Worm (Caenorhabditis elegans) whole organism, young adult: ENCODE results near the gene cyp-37A1.

ENCODE experiments used
- B0019.2 ChIP-seq: fragments of 200-800 bp; sonication (Bioruptor generic); conservative IDR thresholded peaks from 2 replicates; pipeline ENCODE4 v1.3.6; 2022; ENCODE audit warnings: missing genetic modification reagents, missing genetic modification characterization, missing compliant biosample characterization
- B0261.1 ChIP-seq: sonication (generic microtip); optimal IDR thresholded peaks from 2 replicates; lab custom pipeline; 2016; ENCODE audit warnings: mild to moderate bottlenecking, missing genetic modification characterization, moderate library complexity, missing compliant biosample characterization
- C17E4.6 ChIP-seq: fragments of 200-800 bp; sonication (Bioruptor generic); IDR thresholded peaks from 2 replicates; pipeline ENCODE4 v1.3.6; 2022; ENCODE audit warnings: missing genetic modification reagents, missing genetic modification characterization, missing compliant biosample characterization
- D2030.7 ChIP-seq: fragments of 200-800 bp; sonication (Bioruptor generic); IDR thresholded peaks from 2 replicates; pipeline ENCODE4 v1.3.6; 2022; ENCODE audit warnings: missing genetic modification reagents, missing genetic modification characterization, missing compliant biosample characterization
- F10E7.11 ChIP-seq: sonication (generic microtip); optimal IDR thresholded peaks from 2 replicates; lab custom pipeline; 2017; ENCODE audit warnings: mild to moderate bottlenecking, missing genetic modification characterization, moderate library complexity, missing compliant biosample characterization
- F57A8.1 ChIP-seq: fragments of 200-800 bp; sonication (Bioruptor generic); optimal IDR thresholded peaks from 2 replicates; lab custom pipeline; 2018; ENCODE audit warnings: mild to moderate bottlenecking, missing genetic modification characterization, moderate library complexity, missing compliant biosample characterization
- F57C9.4 ChIP-seq: sonication (generic microtip); optimal IDR thresholded peaks from 2 replicates; lab custom pipeline; 2017; ENCODE audit warnings: mild to moderate bottlenecking, missing genetic modification characterization, missing compliant biosample characterization
- T07F8.4 ChIP-seq: sonication (generic microtip); optimal IDR thresholded peaks from 2 replicates; lab custom pipeline; 2016; ENCODE audit warnings: mild to moderate bottlenecking, missing genetic modification characterization, moderate library complexity, missing compliant biosample characterization
- Y53F4B.3 ChIP-seq: fragments of 200-800 bp; sonication (Bioruptor generic); IDR thresholded peaks from 2 replicates; pipeline ENCODE4 v1.3.6; 2022; ENCODE audit warnings: missing genetic modification reagents, missing genetic modification characterization, missing compliant biosample characterization
- Y53G8AR.9 ChIP-seq: fragments of 200-800 bp; sonication (Bioruptor generic); conservative IDR thresholded peaks from 2 replicates; pipeline ENCODE4 v1.3.6; 2022; ENCODE audit warnings: missing genetic modification reagents, missing genetic modification characterization, missing compliant biosample characterization
- Y56A3A.18 ChIP-seq: fragments of 200-800 bp; sonication (Bioruptor generic); IDR thresholded peaks from 2 replicates; pipeline ENCODE4 v1.3.6; 2022; ENCODE audit warnings: missing genetic modification reagents, missing genetic modification characterization, missing compliant biosample characterization
- Y79H2A.3 ChIP-seq: fragments of 200-800 bp; sonication (Bioruptor generic); conservative IDR thresholded peaks from 2 replicates; pipeline ENCODE4 v1.3.6; 2022; ENCODE audit warnings: missing genetic modification reagents, missing genetic modification characterization, missing compliant biosample characterization
- ZK185.1 ChIP-seq: sonication (generic microtip); optimal IDR thresholded peaks from 2 replicates; lab custom pipeline; 2016; ENCODE audit warnings: mild to moderate bottlenecking, missing genetic modification characterization, missing compliant biosample characterization; ENCODE audit not compliant: poor library complexity, severe bottlenecking
- aptf-3 ChIP-seq: fragments of 200-800 bp; sonication (Bioruptor generic); IDR thresholded peaks from 2 replicates; pipeline ENCODE4 v1.3.6; 2022; ENCODE audit warnings: missing genetic modification characterization, missing compliant biosample characterization
- attf-5 ChIP-seq: fragments of 200-800 bp; sonication (Bioruptor generic); optimal IDR thresholded peaks from 2 replicates; lab custom pipeline; 2018; ENCODE audit warnings: mild to moderate bottlenecking, missing genetic modification characterization, missing compliant biosample characterization
- bed-2 ChIP-seq: fragments of 200-800 bp; sonication (Bioruptor generic); IDR thresholded peaks from 2 replicates; pipeline ENCODE4 v1.3.6; 2022; ENCODE audit warnings: missing genetic modification reagents, missing genetic modification characterization, missing compliant biosample characterization
- die-1 ChIP-seq: sonication (generic microtip); optimal IDR thresholded peaks from 2 replicates; lab custom pipeline; 2016; ENCODE audit warnings: missing genotype, mild to moderate bottlenecking, missing genetic modification characterization, missing compliant biosample characterization
- dpff-1 ChIP-seq: sonication (generic microtip); optimal IDR thresholded peaks from 2 replicates; lab custom pipeline; 2017; ENCODE audit warnings: mild to moderate bottlenecking, missing genetic modification characterization, missing compliant biosample characterization
- dpl-1 ChIP-seq: fragments of 150-350 bp; optimal IDR thresholded peaks from 2 replicates; lab custom pipeline; 2014; ENCODE audit warnings: missing biosample characterization, missing genetic modification reagents, missing genetic modification characterization
- efl-1 ChIP-seq: fragments of 150-350 bp; optimal IDR thresholded peaks from 2 replicates; lab custom pipeline; 2014; ENCODE audit warnings: missing biosample characterization, missing genetic modification reagents, missing genetic modification characterization
- egrh-3 ChIP-seq: fragments of 200-800 bp; sonication (Bioruptor generic); IDR thresholded peaks from 2 replicates; pipeline ENCODE4 v1.3.6; 2022; ENCODE audit warnings: missing genetic modification reagents, missing genetic modification characterization, missing compliant biosample characterization
- ekl-4 ChIP-seq: fragments of 200-800 bp; sonication (Bioruptor generic); IDR thresholded peaks from 2 replicates; pipeline ENCODE4 v1.3.6; 2022; ENCODE audit warnings: missing genetic modification reagents, missing genetic modification characterization, missing compliant biosample characterization
- hlh-12 ChIP-seq: sonication (generic microtip); optimal IDR thresholded peaks from 2 replicates; lab custom pipeline; 2016; ENCODE audit warnings: missing genetic modification characterization, missing compliant biosample characterization
- hrde-1 ChIP-seq: sonication (generic microtip); optimal IDR thresholded peaks from 2 replicates; lab custom pipeline; 2016; ENCODE audit warnings: missing genetic modification characterization, mild to moderate bottlenecking, missing compliant biosample characterization, moderate library complexity, missing genotype, missing genetic modification reagents, borderline replicate concordance
- let-526 ChIP-seq: fragments of 200-800 bp; sonication (Bioruptor generic); IDR thresholded peaks from 2 replicates; pipeline ENCODE4 v1.3.6; 2022; ENCODE audit warnings: missing genetic modification reagents, missing genetic modification characterization, missing compliant biosample characterization
- let-607 ChIP-seq, 2 experiments: fragments of 200-800 bp in 1 of 2; sonication (Bioruptor generic) in 1 of 2; sonication (generic microtip) in 1 of 2; optimal IDR thresholded peaks; 2 replicates each; lab custom pipeline; 2016 to 2018; ENCODE audit warnings: mild to moderate bottlenecking in 2 of 2, missing compliant biosample characterization in 2 of 2, missing genetic modification characterization in 2 of 2, moderate library complexity in 2 of 2, missing genotype in 1 of 2
- lin-26 ChIP-seq: fragments of 200-800 bp; sonication (Bioruptor generic); IDR thresholded peaks from 2 replicates; pipeline ENCODE4 v1.3.6; 2022; ENCODE audit warnings: missing genetic modification reagents, missing genetic modification characterization, missing compliant biosample characterization
- lin-54 ChIP-seq: fragments of 200-800 bp; sonication (Bioruptor generic); optimal IDR thresholded peaks from 2 replicates; lab custom pipeline; 2018; ENCODE audit warnings: mild to moderate bottlenecking, missing genetic modification characterization, missing compliant biosample characterization
- lsl-1 ChIP-seq: fragments of 200-800 bp; sonication (Bioruptor generic); optimal IDR thresholded peaks from 2 replicates; lab custom pipeline; 2018; ENCODE audit warnings: mild to moderate bottlenecking, missing genetic modification characterization, moderate library complexity, missing compliant biosample characterization
- mcd-1 ChIP-seq: fragments of 200-800 bp; sonication (Bioruptor generic); IDR thresholded peaks from 2 replicates; pipeline ENCODE4 v1.3.6; 2022; ENCODE audit warnings: missing genetic modification reagents, missing genetic modification characterization, missing compliant biosample characterization
- nfya-1 ChIP-seq: sonication (generic microtip); optimal IDR thresholded peaks from 2 replicates; lab custom pipeline; 2017; ENCODE audit warnings: antibody characterized with exemption, missing compliant biosample characterization, missing genetic modification characterization, borderline replicate concordance; ENCODE audit not compliant: insufficient read depth
- nhr-120 ChIP-seq: fragments of 200-800 bp; sonication (Bioruptor generic); IDR thresholded peaks from 2 replicates; pipeline ENCODE4 v1.3.6; 2022; ENCODE audit warnings: missing genetic modification characterization, missing compliant biosample characterization
- nhr-179 ChIP-seq: sonication (generic microtip); optimal IDR thresholded peaks from 2 replicates; lab custom pipeline; 2016; ENCODE audit warnings: mild to moderate bottlenecking, missing genetic modification characterization, missing compliant biosample characterization
- nhr-90 ChIP-seq: sonication (generic microtip); optimal IDR thresholded peaks from 2 replicates; lab custom pipeline; 2016; ENCODE audit warnings: missing genotype, mild to moderate bottlenecking, missing genetic modification characterization, missing compliant biosample characterization
- rec-8 ChIP-seq, 2 experiments: sonication (generic microtip); optimal IDR thresholded peaks; 2 replicates each; lab custom pipeline; 2016; ENCODE audit warnings: mild to moderate bottlenecking in 2 of 2, missing genetic modification characterization in 2 of 2, missing genetic modification reagents in 2 of 2, missing genotype in 2 of 2, missing biosample characterization in 1 of 2, missing compliant biosample characterization in 1 of 2, moderate library complexity in 1 of 2
- sdz-38 ChIP-seq: sonication (generic microtip); optimal IDR thresholded peaks from 2 replicates; lab custom pipeline; 2016; ENCODE audit warnings: missing genotype, missing genetic modification characterization, missing compliant biosample characterization
- sea-2 ChIP-seq: fragments of 200-800 bp; sonication (Bioruptor generic); IDR thresholded peaks from 2 replicates; pipeline ENCODE4 v1.3.6; 2022; ENCODE audit warnings: missing genetic modification characterization, missing compliant biosample characterization
- snpc-3.4 ChIP-seq: sonication (generic microtip); optimal IDR thresholded peaks from 2 replicates; lab custom pipeline; 2017; ENCODE audit warnings: missing genetic modification characterization, mild to moderate bottlenecking, missing compliant biosample characterization, antibody characterized with exemption, moderate library complexity, missing genotype, missing genetic modification reagents
- somi-1 ChIP-seq: fragments of 200-800 bp; sonication (Bioruptor generic); optimal IDR thresholded peaks from 2 replicates; lab custom pipeline; 2018; ENCODE audit warnings: mild to moderate bottlenecking, missing genetic modification characterization, missing compliant biosample characterization
- xnd-1 ChIP-seq: sonication (generic microtip); optimal IDR thresholded peaks from 2 replicates; lab custom pipeline; 2016; ENCODE audit warnings: missing genotype, missing genetic modification reagents, missing genetic modification characterization, missing compliant biosample characterization
- zfh-2 ChIP-seq: fragments of 200-800 bp; sonication (Bioruptor generic); conservative IDR thresholded peaks from 2 replicates; pipeline ENCODE4 v1.3.6; 2022; ENCODE audit warnings: missing genetic modification reagents, missing genetic modification characterization, missing compliant biosample characterization
- ztf-26 ChIP-seq: sonication (generic microtip); optimal IDR thresholded peaks from 2 replicates; lab custom pipeline; 2017; ENCODE audit warnings: missing genetic modification characterization, missing compliant biosample characterization
- ztf-6 ChIP-seq: fragments of 200-800 bp; sonication (Bioruptor generic); IDR thresholded peaks from 2 replicates; pipeline ENCODE4 v1.3.6; 2022; ENCODE audit warnings: missing genetic modification reagents, missing genetic modification characterization, missing compliant biosample characterization

Gene cyp-37A1

DNA sequence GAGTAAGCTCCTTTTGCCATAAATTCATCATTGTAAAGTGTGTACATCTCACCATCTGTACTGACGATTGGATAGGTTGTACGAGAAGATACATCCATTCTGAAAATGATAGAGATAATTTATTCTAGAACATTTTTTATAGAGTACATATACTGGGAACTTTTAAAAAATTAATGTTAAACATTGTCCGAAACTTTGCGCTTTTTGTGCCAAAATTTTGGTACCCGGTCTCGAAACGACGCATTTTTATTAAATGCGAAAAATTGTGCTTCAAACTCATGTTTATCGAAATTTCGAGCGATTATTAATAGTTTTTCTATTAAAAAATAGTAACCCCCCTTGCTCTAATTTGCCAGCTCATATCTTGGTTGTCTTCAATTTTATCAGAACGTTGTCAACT, 25.0 kb downstream of the cyp-37A1 start, which contains the start of gene Y39G8B.5:
Gene Y39G8B.5, minus strand, starts transcription at position 101 of the 400 bp plus-strand sequence.
- TF ChIP-seq D2030.7 (GFP tag; lab: Robert Waterston, UW) (no peak), lsl-1 (GFP tag; lab: Kevin White, UChicago) (no peak), efl-1 (no peak), ekl-4 (GFP tag; lab: Robert Waterston, UW) (no peak), mcd-1 (no peak), nhr-90 (tag; lab: Kevin White, UChicago) (no peak), aptf-3 (GFP tag; lab: Robert Waterston, UW) (no peak), Y56A3A.18 (GFP tag; lab: Robert Waterston, UW) (no peak), B0261.1 (tag; lab: Kevin White, UChicago) (no peak)
- TF ChIP-seq, all 124 proteins: peak for 0

DNA sequence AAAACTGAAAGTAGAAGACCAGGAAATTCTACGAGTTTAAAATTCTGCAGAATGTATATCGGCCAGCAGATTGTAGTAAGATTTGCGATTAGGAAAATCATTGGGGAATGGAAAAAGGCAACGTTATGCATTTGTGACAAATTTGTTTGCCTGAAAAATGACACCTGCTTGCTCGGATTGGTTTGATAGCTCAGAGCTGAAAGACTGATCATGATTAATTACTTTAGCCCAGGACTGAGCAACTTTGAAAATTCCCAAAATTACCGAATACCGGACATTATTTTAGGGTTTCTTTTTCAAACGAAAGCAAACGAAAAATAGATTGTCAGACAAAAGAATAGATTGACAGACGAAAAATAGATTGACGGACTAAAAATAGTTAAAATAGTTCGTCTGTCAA, 32.2 kb downstream of the cyp-37A1 start, which contains the start of gene sre-47:
Gene sre-47, minus strand, starts transcription at position 101 of the 400 bp plus-strand sequence.
- TF ChIP-seq let-607 (tag; optimal IDR thresholded peaks at IDR 0.05; lab: Kevin White, UChicago), result no peak
- TF ChIP-seq Y79H2A.3 (GFP tag; lab: Robert Waterston, UW), result no peak
- TF ChIP-seq attf-5 (GFP tag; lab: Kevin White, UChicago), result no peak
- TF ChIP-seq ztf-6 (GFP tag; lab: Robert Waterston, UW), result no peak
- no peak for TF ChIP-seq sdz-38 (tag; lab: Kevin White, UChicago)
- TF ChIP-seq F57A8.1 (GFP tag; lab: Kevin White, UChicago), result no peak
- no peak for TF ChIP-seq hlh-12 (tag; lab: Kevin White, UChicago)
- TF ChIP-seq bed-2 (GFP tag; lab: Robert Waterston, UW), result no peak
- no peak for TF ChIP-seq B0019.2 (GFP tag; lab: Robert Waterston, UW)
- TF ChIP-seq F10E7.11 (tag; lab: Kevin White, UChicago), result no peak

DNA sequence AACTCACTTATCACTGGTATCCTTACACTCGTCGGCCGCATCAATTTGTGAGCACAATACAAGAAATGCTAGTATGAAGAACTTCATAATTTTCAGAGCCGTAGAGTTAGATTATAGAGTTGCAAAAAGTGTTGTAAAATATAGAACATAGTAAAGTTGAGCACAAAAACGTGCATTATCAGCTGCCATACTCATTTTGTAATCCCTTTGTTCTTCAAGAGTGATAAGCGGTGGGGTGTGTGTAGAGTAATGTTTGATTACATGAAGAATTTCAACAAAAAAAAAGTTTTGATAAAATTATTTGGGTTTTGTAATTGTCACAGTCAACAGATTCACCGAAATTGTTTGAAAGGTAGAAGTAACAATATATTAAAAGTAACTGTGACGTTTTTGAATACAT, 33.8 kb downstream of the cyp-37A1 start, which contains the start of the genes Y39G8B.13 and Y39G8B.10:
Gene Y39G8B.13, minus strand, starts transcription at position 125 of the 400 bp plus-strand sequence.
Gene Y39G8B.10, minus strand, starts transcription at position 193 of the 400 bp plus-strand sequence.
- TF ChIP-seq mcd-1 (no peak), Y53F4B.3 (GFP tag; lab: Robert Waterston, UW) (no peak), somi-1 (no peak), T07F8.4 (no peak), let-526 (GFP tag; lab: Robert Waterston, UW) (no peak), xnd-1 (no peak), snpc-3.4 (no peak), nfya-1 (no peak), dpl-1 (GFP tag; lab: Kevin White, UChicago) (no peak)

ce11 chrII:13982247-13982646, 34.5 kb downstream of the cyp-37A1 start:
- TF ChIP-seq lin-54 (GFP tag; lab: Kevin White, UChicago) (no peak), egrh-3 (GFP tag; lab: Robert Waterston, UW) (peak; percentile 79), zfh-2 (GFP tag; lab: Robert Waterston, UW) (peak; percentile 72; the same call in 1 of the 2 replicates)
- TF ChIP-seq, all 124 proteins: peak for 2

DNA sequence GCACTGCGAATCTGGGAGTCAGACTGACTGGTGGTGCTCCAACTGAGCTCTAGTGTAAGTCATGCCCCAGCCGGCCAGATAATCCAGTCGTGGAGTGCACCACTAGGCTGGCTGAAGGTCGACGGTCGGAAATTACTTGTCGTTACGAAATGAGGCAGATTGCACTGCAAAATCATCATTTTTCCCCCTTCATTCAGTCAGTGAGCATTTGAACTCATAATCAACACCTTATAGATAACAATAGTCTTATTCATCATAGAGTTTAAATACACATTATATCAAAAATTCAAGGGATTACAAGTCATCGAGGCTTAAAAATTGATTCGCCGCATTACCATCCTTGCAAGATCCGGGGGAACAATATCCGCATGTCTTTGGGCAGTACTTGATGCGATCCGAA, 34.9 kb downstream of the cyp-37A1 start:
- no peak for TF ChIP-seq Y53G8AR.9
- no peak for TF ChIP-seq ztf-26 (tag; lab: Kevin White, UChicago)
- no peak for TF ChIP-seq die-1
- no peak for TF ChIP-seq dpff-1 (tag; lab: Kevin White, UChicago)
- TF ChIP-seq nhr-179 (tag; lab: Kevin White, UChicago), result no peak
- no peak for TF ChIP-seq F57C9.4 (tag; lab: Kevin White, UChicago)
- TF ChIP-seq Y53F4B.3 (GFP tag; lab: Robert Waterston, UW), result no peak
- TF ChIP-seq B0019.2 (GFP tag; lab: Robert Waterston, UW), result no peak
- TF ChIP-seq C17E4.6 (GFP tag; lab: Robert Waterston, UW), result no peak
- no peak for TF ChIP-seq sea-2 (GFP tag; lab: Robert Waterston, UW)
- no peak for TF ChIP-seq lin-26 (GFP tag; lab: Robert Waterston, UW)
- no peak for TF ChIP-seq ZK185.1 (tag; lab: Kevin White, UChicago)
- TF ChIP-seq rec-8 (tag; optimal IDR thresholded peaks at IDR 0.05; lab: Kevin White, UChicago), result no peak
- TF ChIP-seq nhr-120 (GFP tag; lab: Robert Waterston, UW), result no peak
- no peak for TF ChIP-seq hrde-1 (tag; lab: Kevin White, UChicago)
- TF ChIP-seq, all 124 proteins: peak for 0
